Fruit fly (Drosophila melanogaster) whole organism, embryonic: ENCODE measurements around the gene cnir.

ENCODE experiments used
- CG10979 ChIP-seq: fragments of 200-800 bp; sonication (Bioruptor generic); optimal IDR thresholded peaks from 2 replicates; lab custom pipeline; 2018; ENCODE audit warnings: missing biosample characterization, mild to moderate bottlenecking, missing genetic modification characterization, moderate library complexity
- CG11560 ChIP-seq: fragments of 200-800 bp; sonication (Bioruptor generic); IDR thresholded peaks from 3 replicates; pipeline ENCODE4 v1.3.6; 2022; ENCODE audit warnings: missing biosample characterization, missing genetic modification characterization
- CG12104 ChIP-seq: fragments of 200-800 bp; sonication (Bioruptor generic); optimal IDR thresholded peaks from 3 replicates; lab custom pipeline; 2016; ENCODE audit warnings: missing biosample characterization, missing genetic modification characterization
- CG15696 ChIP-seq: fragments of 200-800 bp; sonication (Bioruptor generic); optimal IDR thresholded peaks from 2 replicates; lab custom pipeline; 2019; ENCODE audit warnings: missing biosample characterization, mild to moderate bottlenecking, missing genetic modification characterization, moderate library complexity
- CG1647 ChIP-seq: fragments of 200-800 bp; sonication (Bioruptor generic); optimal IDR thresholded peaks from 3 replicates; lab custom pipeline; 2016; ENCODE audit warnings: missing biosample characterization, missing genetic modification characterization
- CG17802 ChIP-seq: fragments of 200-800 bp; sonication (Bioruptor generic); optimal IDR thresholded peaks from 2 replicates; lab custom pipeline; 2018; ENCODE audit warnings: missing biosample characterization, mild to moderate bottlenecking, missing genetic modification characterization, moderate library complexity
- CG30403 ChIP-seq: fragments of 200-800 bp; sonication (Bioruptor generic); optimal IDR thresholded peaks from 3 replicates; lab custom pipeline; 2016; ENCODE audit warnings: missing biosample characterization, missing genetic modification characterization
- CG34224 ChIP-seq: fragments of 200-800 bp; sonication (Bioruptor generic); IDR thresholded peaks from 3 replicates; pipeline ENCODE4 v1.3.6; 2022; ENCODE audit warnings: missing biosample characterization, missing genetic modification characterization; ENCODE audit not compliant: partially characterized antibody
- CG3838 ChIP-seq: fragments of 200-800 bp; sonication (Bioruptor generic); optimal IDR thresholded peaks from 3 replicates; lab custom pipeline; 2016; ENCODE audit warnings: missing biosample characterization, missing genetic modification characterization
- CG4360 ChIP-seq: fragments of 200-800 bp; sonication (Bioruptor generic); IDR thresholded peaks from 2 replicates; pipeline ENCODE4 v1.3.6; 2022; ENCODE audit warnings: missing biosample characterization, missing genetic modification characterization
- CG4854 ChIP-seq: fragments of 200-800 bp; sonication (Bioruptor generic); optimal IDR thresholded peaks from 2 replicates; lab custom pipeline; 2016; ENCODE audit warnings: missing biosample characterization, missing genetic modification characterization, inconsistent platforms
- CG7357 ChIP-seq: fragments of 200-800 bp; sonication (Bioruptor generic); IDR thresholded peaks from 3 replicates; pipeline ENCODE4 v1.3.6; 2022; ENCODE audit warnings: missing biosample characterization, missing genetic modification characterization
- CG8388 ChIP-seq: fragments of 200-800 bp; sonication (Bioruptor generic); optimal IDR thresholded peaks from 2 replicates; lab custom pipeline; 2019; ENCODE audit warnings: missing biosample characterization, mild to moderate bottlenecking, missing genetic modification characterization, moderate library complexity
- CG8924 ChIP-seq: fragments of 200-800 bp; optimal IDR thresholded peaks from 3 replicates; lab custom pipeline; 2019; ENCODE audit warnings: missing biosample characterization, mild to moderate bottlenecking, missing genetic modification characterization, moderate library complexity
- CG9609 ChIP-seq: fragments of 200-800 bp; sonication (Bioruptor generic); optimal IDR thresholded peaks from 3 replicates; lab custom pipeline; 2016; ENCODE audit warnings: missing biosample characterization, missing genetic modification characterization
- Dad ChIP-seq: fragments of 200-800 bp; sonication (Bioruptor generic); optimal IDR thresholded peaks from 3 replicates; lab custom pipeline; 2016; ENCODE audit warnings: missing biosample characterization, missing genetic modification characterization
- Ets65A ChIP-seq: fragments of 200-800 bp; sonication (Bioruptor generic); peaks from one replicate; lab custom pipeline; 2016; ENCODE audit warnings: missing biosample characterization, missing genetic modification characterization
- HHEX ChIP-seq: fragments of 200-800 bp; sonication (Bioruptor generic); optimal IDR thresholded peaks from 3 replicates; lab custom pipeline; 2017; ENCODE audit warnings: missing biosample characterization, mild to moderate bottlenecking, missing genetic modification characterization, missing genetic modification reagents
- HLHmδ ChIP-seq: fragments of 200-800 bp; sonication (Bioruptor generic); optimal IDR thresholded peaks from 2 replicates; lab custom pipeline; 2018; ENCODE audit warnings: missing biosample characterization, mild to moderate bottlenecking, missing genetic modification characterization, moderate library complexity
- Hr3 ChIP-seq: fragments of 200-800 bp; sonication (Bioruptor generic); optimal IDR thresholded peaks from 3 replicates; lab custom pipeline; 2016; ENCODE audit warnings: missing biosample characterization, missing genetic modification characterization
- Meics ChIP-seq: fragments of 200-800 bp; sonication (Bioruptor generic); optimal IDR thresholded peaks from 2 replicates; lab custom pipeline; 2017; ENCODE audit warnings: missing biosample characterization, mild to moderate bottlenecking, missing genetic modification characterization
- Mrtf ChIP-seq: fragments of 200-800 bp; sonication (Bioruptor generic); IDR thresholded peaks from 3 replicates; pipeline ENCODE4 v1.3.6; 2022; ENCODE audit warnings: missing biosample characterization, missing genetic modification characterization
- NC2α ChIP-seq: fragments of 200-800 bp; sonication (Bioruptor generic); optimal IDR thresholded peaks from 2 replicates; lab custom pipeline; 2016; ENCODE audit warnings: missing biosample characterization, missing genetic modification characterization
- Nf-YC ChIP-seq: fragments of 200-800 bp; optimal IDR thresholded peaks from 3 replicates; lab custom pipeline; 2019; ENCODE audit warnings: missing biosample characterization, mild to moderate bottlenecking, missing genetic modification characterization, moderate library complexity
- Oaz ChIP-seq: fragments of 200-800 bp; sonication (Bioruptor generic); IDR thresholded peaks from 2 replicates; pipeline ENCODE4 v1.3.6; 2022; ENCODE audit warnings: missing biosample characterization, missing genetic modification characterization
- Trl ChIP-seq, 3 experiments: fragments of >200 bp in 2 of 3; fragments of 200-800 bp in 1 of 3; sonication (Bioruptor generic) in 1 of 3; optimal IDR thresholded peaks; 2 replicates in 1 of 3; 3 replicates in 2 of 3; lab custom pipeline; 2016 to 2017; ENCODE audit warnings: missing biosample characterization in 1 of 3, missing genetic modification characterization in 1 of 3
- ash1 ChIP-seq: fragments of 200-800 bp; sonication (Bioruptor generic); optimal IDR thresholded peaks from 2 replicates; lab custom pipeline; 2018; ENCODE audit warnings: missing biosample characterization, mild to moderate bottlenecking, missing genetic modification characterization
- bcd ChIP-seq: fragments of 200-800 bp; sonication (Bioruptor generic); optimal IDR thresholded peaks from 2 replicates; lab custom pipeline; 2017; ENCODE audit warnings: missing biosample characterization, mild to moderate bottlenecking, missing genetic modification characterization
- caup ChIP-seq: fragments of 200-800 bp; sonication (Bioruptor generic); optimal IDR thresholded peaks from 3 replicates; lab custom pipeline; 2017; ENCODE audit warnings: missing biosample characterization, mild to moderate bottlenecking, missing genetic modification characterization, moderate library complexity; ENCODE audit not compliant: severe bottlenecking
- dimm ChIP-seq: fragments of 200-800 bp; sonication (Bioruptor generic); IDR thresholded peaks from 2 replicates; pipeline ENCODE4 v1.3.6; 2022; ENCODE audit warnings: missing biosample characterization, missing genetic modification characterization
- dm ChIP-seq: fragments of 200-800 bp; sonication (Bioruptor generic); optimal IDR thresholded peaks from 3 replicates; lab custom pipeline; 2016; ENCODE audit warnings: missing biosample characterization, missing genetic modification characterization
- en ChIP-seq: fragments of 200-800 bp; sonication (Bioruptor generic); optimal IDR thresholded peaks from 2 replicates; lab custom pipeline; 2016; ENCODE audit warnings: missing biosample characterization, missing genetic modification characterization
- esg ChIP-seq: fragments of 200-800 bp; sonication (Bioruptor generic); conservative IDR thresholded peaks from 2 replicates; pipeline ENCODE4 v1.3.6; 2022; ENCODE audit warnings: missing biosample characterization, missing genetic modification characterization
- exex ChIP-seq: fragments of 200-800 bp; sonication (Bioruptor generic); optimal IDR thresholded peaks from 4 replicates; lab custom pipeline; 2018; ENCODE audit warnings: missing biosample characterization, mild to moderate bottlenecking, missing genetic modification characterization, moderate library complexity
- fd96Cb ChIP-seq: fragments of 200-800 bp; sonication (Bioruptor generic); optimal IDR thresholded peaks from 2 replicates; lab custom pipeline; 2018; ENCODE audit warnings: missing biosample characterization, mild to moderate bottlenecking, missing genetic modification characterization, moderate library complexity
- grau ChIP-seq: fragments of 200-800 bp; optimal IDR thresholded peaks from 3 replicates; lab custom pipeline; 2019; ENCODE audit warnings: missing biosample characterization, mild to moderate bottlenecking, missing genetic modification characterization, moderate library complexity
- kah ChIP-seq: fragments of 200-800 bp; sonication (Bioruptor generic); optimal IDR thresholded peaks from 2 replicates; lab custom pipeline; 2018; ENCODE audit warnings: missing biosample characterization, mild to moderate bottlenecking, missing genetic modification characterization
- lov ChIP-seq, 2 experiments: fragments of 200-800 bp in 1 of 2; fragments of >200 bp in 1 of 2; sonication (Bioruptor generic) in 1 of 2; IDR thresholded peaks in 1 of 2; optimal IDR thresholded peaks in 1 of 2; 2 replicates in 1 of 2; 3 replicates in 1 of 2; pipeline versions ENCODE4 v1.3.6 to Lab custom; 2017 to 2022; ENCODE audit warnings: missing biosample characterization in 1 of 2, missing genetic modification characterization in 1 of 2
- nerfin-2 ChIP-seq: fragments of 200-800 bp; sonication (Bioruptor generic); IDR thresholded peaks from 2 replicates; pipeline ENCODE4 v1.3.6; 2022; ENCODE audit warnings: missing biosample characterization, missing genetic modification characterization; ENCODE audit not compliant: partially characterized antibody
- p53 ChIP-seq: fragments of 200-800 bp; sonication (Bioruptor generic); optimal IDR thresholded peaks from 2 replicates; lab custom pipeline; 2016; ENCODE audit warnings: missing biosample characterization, missing genetic modification characterization
- pho ChIP-seq: fragments of 200-800 bp; sonication (Bioruptor generic); optimal IDR thresholded peaks from 2 replicates; lab custom pipeline; 2016; ENCODE audit warnings: missing biosample characterization, missing genetic modification characterization
- sim ChIP-seq: fragments of 200-800 bp; sonication (Bioruptor generic); IDR thresholded peaks from 2 replicates; pipeline ENCODE4 v1.3.6; 2022; ENCODE audit warnings: missing biosample characterization, missing genetic modification characterization
- sisA ChIP-seq: fragments of 200-800 bp; sonication (Bioruptor generic); IDR thresholded peaks from 2 replicates; pipeline ENCODE4 v1.3.6; 2022; ENCODE audit warnings: missing biosample characterization, missing genetic modification characterization
- slou ChIP-seq: fragments of 200-800 bp; sonication (Bioruptor generic); optimal IDR thresholded peaks from 3 replicates; lab custom pipeline; 2016; ENCODE audit warnings: missing biosample characterization, missing genetic modification characterization
- sqz ChIP-seq: fragments of 200-800 bp; sonication (Bioruptor generic); optimal IDR thresholded peaks from 3 replicates; lab custom pipeline; 2018; ENCODE audit warnings: missing biosample characterization, mild to moderate bottlenecking, missing genetic modification characterization
- tap ChIP-seq: fragments of 200-800 bp; optimal IDR thresholded peaks from 3 replicates; lab custom pipeline; 2019; ENCODE audit warnings: missing biosample characterization, mild to moderate bottlenecking, missing genetic modification characterization, moderate library complexity
- ttk ChIP-seq: fragments of 200-800 bp; sonication (Bioruptor generic); IDR thresholded peaks from 2 replicates; pipeline ENCODE4 v2.1.2; 2022; ENCODE audit warnings: missing biosample characterization, missing genetic modification characterization
- tx ChIP-seq: fragments of 200-800 bp; sonication (Bioruptor generic); optimal IDR thresholded peaks from 2 replicates; lab custom pipeline; 2016; ENCODE audit warnings: missing biosample characterization, missing genetic modification characterization
- vnd ChIP-seq: fragments of 200-800 bp; sonication (Bioruptor generic); IDR thresholded peaks from 3 replicates; pipeline ENCODE4 v1.3.6; 2022; ENCODE audit warnings: missing biosample characterization, missing genetic modification characterization; ENCODE audit not compliant: partially characterized antibody
- zen2 ChIP-seq: fragments of 200-800 bp; sonication (Bioruptor generic); IDR thresholded peaks from 3 replicates; pipeline ENCODE4 v1.3.6; 2022; ENCODE audit warnings: missing biosample characterization, missing genetic modification characterization; ENCODE audit not compliant: partially characterized antibody
- zfh1 ChIP-seq: fragments of 200-800 bp; sonication (Bioruptor generic); IDR thresholded peaks from 3 replicates; pipeline ENCODE4 v1.3.6; 2022; ENCODE audit warnings: missing biosample characterization, missing genetic modification characterization

The cnir gene

DNA sequence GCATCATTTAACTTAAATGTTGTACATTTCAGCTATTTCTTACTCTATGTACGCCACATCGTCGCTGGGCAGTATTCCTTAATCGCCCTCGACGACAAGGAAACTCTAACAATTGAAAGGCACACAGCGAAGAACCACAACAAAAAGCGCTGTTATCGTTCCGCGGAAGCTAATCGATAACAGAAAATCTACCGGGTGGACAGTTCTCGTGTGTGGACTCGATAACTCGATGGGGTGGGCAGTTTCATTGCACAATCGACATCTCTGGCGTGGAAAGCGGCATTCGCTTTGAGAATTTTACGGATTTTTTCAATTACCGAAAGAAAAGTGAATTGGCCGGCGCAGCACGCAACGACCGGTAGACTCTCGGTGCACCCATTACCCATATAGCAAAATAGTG, 16.6 kb downstream of the cnir start, which contains the start of the genes alpha4GT1 and Prp40 (continued):
- TF ChIP-seq fd96Cb (tag; lab: Kevin White, UChicago) (no peak), NC2α (GFP tag; lab: Kevin White, UChicago) (no peak), Ets65A (GFP tag; lab: Kevin White, UChicago) (no peak), CG17802 (tag; lab: Kevin White, UChicago) (no peak), exex (tag; lab: Kevin White, UChicago) (no peak), esg (GFP tag; lab: Robert Waterston, UW) (no peak), HHEX (GFP tag; lab: Kevin White, UChicago) (no peak), HLHmδ (GFP tag; lab: Kevin White, UChicago) (no peak), CG3838 (no peak), CG4360 (GFP tag; lab: Robert Waterston, UW) (peak; percentile 77; the same call in 1 of the 2 replicates), CG11560 (peak; percentile 86), lov (optimal IDR thresholded peaks at IDR 0.05; lab: Kevin White, UChicago) (no peak), lov (GFP tag; IDR thresholded peaks at IDR 0.05; lab: Robert Waterston, UW) (no peak), CG15696 (tag; lab: Kevin White, UChicago) (no peak), Hr3 (GFP tag; lab: Kevin White, UChicago) (no peak), nerfin-2 (peak; percentile 84), CG10979 (tag; lab: Kevin White, UChicago) (no peak), Meics (no peak), CG1647 (no peak), zen2 (GFP tag; lab: Robert Waterston, UW) (peak; percentile 90), CG30403 (GFP tag; lab: Kevin White, UChicago) (no peak), CG34224 (GFP tag; lab: Robert Waterston, UW) (peak; percentile 96), Mrtf (GFP tag; lab: Robert Waterston, UW) (no peak), CG12104 (no peak), tap (tag; lab: Kevin White, UChicago) (no peak), Trl (optimal IDR thresholded peaks at IDR 0.05; lab: Kevin White, UChicago) (no peak), Trl (GFP tag; optimal IDR thresholded peaks at IDR 0.05; lab: Kevin White, UChicago) (no peak), zfh1 (no peak), kah (no peak), sqz (no peak), grau (no peak), dm (peak; percentile 61), Nf-YC (tag; lab: Kevin White, UChicago) (no peak), CG4854 (GFP tag; lab: Kevin White, UChicago) (no peak), CG8388 (no peak), Oaz (no peak), sisA (GFP tag; lab: Robert Waterston, UW) (no peak), bcd (no peak), vnd (GFP tag; lab: Robert Waterston, UW) (peak; percentile 86), ash1 (GFP tag; lab: Kevin White, UChicago) (no peak), CG8924 (tag; lab: Kevin White, UChicago) (no peak), tx (GFP tag; lab: Kevin White, UChicago) (no peak), ttk (GFP tag; lab: Robert Waterston, UW) (no peak), sim (GFP tag; lab: Robert Waterston, UW) (no peak), en (GFP tag; lab: Kevin White, UChicago) (no peak), CG9609 (GFP tag; lab: Kevin White, UChicago) (no peak), p53 (GFP tag; lab: Kevin White, UChicago) (no peak), CG7357 (GFP tag; lab: Robert Waterston, UW) (no peak), slou (GFP tag; lab: Kevin White, UChicago) (no peak), pho (GFP tag; lab: Kevin White, UChicago) (no peak), Dad (GFP tag; lab: Kevin White, UChicago) (no peak), caup (GFP tag; lab: Kevin White, UChicago) (no peak), dimm (no peak)
